Worm (Caenorhabditis elegans) whole organism, L3 larva: ENCODE data around the gene mrpl-12.

Source experiments
- R02D3.7 ChIP-seq: fragments of 150-350 bp; optimal IDR thresholded peaks from 2 replicates; lab custom pipeline; 2014; ENCODE audit warnings: missing biosample characterization, missing genetic modification characterization
- ZK546.5 ChIP-seq: sonication (generic microtip); optimal IDR thresholded peaks from 2 replicates; lab custom pipeline; 2017; ENCODE audit warnings: missing biosample characterization, missing genetic modification characterization
- aly-2 ChIP-seq: fragments of 150-350 bp; optimal IDR thresholded peaks from 2 replicates; lab custom pipeline; 2014; ENCODE audit warnings: missing biosample characterization, missing genetic modification characterization
- ama-1 ChIP-seq: fragments of 150-350 bp; optimal IDR thresholded peaks from 2 replicates; lab custom pipeline; 2018
- ceh-16 ChIP-seq: sonication (generic microtip); optimal IDR thresholded peaks from 2 replicates; lab custom pipeline; 2017; ENCODE audit warnings: missing biosample characterization, missing genetic modification characterization
- ceh-28 ChIP-seq: fragments of 150-350 bp; optimal IDR thresholded peaks from 2 replicates; lab custom pipeline; 2014; ENCODE audit warnings: missing biosample characterization, missing genetic modification reagents, missing genetic modification characterization
- ceh-82 ChIP-seq: fragments of 150-350 bp; optimal IDR thresholded peaks from 2 replicates; lab custom pipeline; 2014; ENCODE audit warnings: missing biosample characterization, missing genetic modification characterization
- ceh-9 ChIP-seq: sonication (generic microtip); optimal IDR thresholded peaks from 2 replicates; lab custom pipeline; 2018; ENCODE audit warnings: missing biosample characterization, missing genetic modification characterization
- daf-12 ChIP-seq: fragments of 150-350 bp; optimal IDR thresholded peaks from 2 replicates; lab custom pipeline; 2014; ENCODE audit warnings: missing biosample characterization, missing genetic modification reagents, missing genetic modification characterization
- egl-27 ChIP-seq: sonication (generic microtip); optimal IDR thresholded peaks from 4 replicates; lab custom pipeline; 2017; ENCODE audit warnings: missing biosample characterization, missing genetic modification reagents, missing genetic modification characterization
- egl-5 ChIP-seq: fragments of 150-350 bp; optimal IDR thresholded peaks from 2 replicates; lab custom pipeline; 2017; ENCODE audit warnings: missing biosample characterization, missing genetic modification reagents, missing genetic modification characterization, inconsistent platforms
- elt-1 ChIP-seq: fragments of 150-350 bp; optimal IDR thresholded peaks from 2 replicates; lab custom pipeline; 2014; ENCODE audit warnings: missing biosample characterization, missing genetic modification characterization
- elt-2 ChIP-seq: sonication (generic microtip); optimal IDR thresholded peaks from 2 replicates; lab custom pipeline; 2016; ENCODE audit warnings: missing genetic modification reagents, mild to moderate bottlenecking, missing genetic modification characterization, missing compliant biosample characterization
- fkh-10 ChIP-seq: sonication (generic microtip); optimal IDR thresholded peaks from 2 replicates; lab custom pipeline; 2017; ENCODE audit warnings: missing biosample characterization, missing genetic modification reagents, missing genetic modification characterization
- hmg-11 ChIP-seq: sonication (generic microtip); optimal IDR thresholded peaks from 2 replicates; lab custom pipeline; 2016; ENCODE audit warnings: missing genetic modification characterization, missing compliant biosample characterization
- jun-1 ChIP-seq: fragments of 150-350 bp; optimal IDR thresholded peaks from 2 replicates; lab custom pipeline; 2014; ENCODE audit warnings: missing biosample characterization, missing genetic modification reagents, missing genetic modification characterization
- lin-15B ChIP-seq: fragments of 150-350 bp; optimal IDR thresholded peaks from 2 replicates; lab custom pipeline; 2014; ENCODE audit warnings: missing biosample characterization, missing genetic modification characterization
- lin-39 ChIP-seq: fragments of 150-350 bp; optimal IDR thresholded peaks from 2 replicates; lab custom pipeline; 2018; ENCODE audit warnings: missing biosample characterization, missing genetic modification reagents, missing genetic modification characterization
- lsy-12 ChIP-seq: sonication (generic microtip); optimal IDR thresholded peaks from 2 replicates; lab custom pipeline; 2016; ENCODE audit warnings: mild to moderate bottlenecking, missing genetic modification characterization, missing compliant biosample characterization
- mdl-1 ChIP-seq: fragments of 150-350 bp; optimal IDR thresholded peaks from 2 replicates; lab custom pipeline; 2014; ENCODE audit warnings: missing biosample characterization, missing genetic modification characterization
- mml-1 ChIP-seq: fragments of 150-350 bp; sonication (generic microtip); optimal IDR thresholded peaks from 3 replicates; lab custom pipeline; 2014; ENCODE audit warnings: missing biosample characterization, missing genetic modification characterization
- nfya-1 ChIP-seq: sonication (generic microtip); optimal IDR thresholded peaks from 2 replicates; lab custom pipeline; 2017; ENCODE audit warnings: missing genetic modification characterization, mild to moderate bottlenecking, missing compliant biosample characterization, antibody characterized with exemption, moderate library complexity; ENCODE audit not compliant: insufficient read depth
- nhr-11 ChIP-seq: fragments of 150-350 bp; optimal IDR thresholded peaks from 2 replicates; lab custom pipeline; 2014; ENCODE audit warnings: missing biosample characterization, missing genetic modification characterization
- nhr-12 ChIP-seq: fragments of 150-350 bp; optimal IDR thresholded peaks from 2 replicates; lab custom pipeline; 2014; ENCODE audit warnings: missing biosample characterization, missing genetic modification characterization
- nhr-23 ChIP-seq: fragments of 150-350 bp; optimal IDR thresholded peaks from 2 replicates; lab custom pipeline; 2014; ENCODE audit warnings: missing biosample characterization, missing genetic modification reagents, missing genetic modification characterization
- nhr-237 ChIP-seq: fragments of 150-350 bp; optimal IDR thresholded peaks from 2 replicates; lab custom pipeline; 2014; ENCODE audit warnings: missing biosample characterization, missing genetic modification characterization
- nhr-25 ChIP-seq: sonication (generic microtip); optimal IDR thresholded peaks from 2 replicates; lab custom pipeline; 2017; ENCODE audit warnings: missing biosample characterization, missing genetic modification characterization
- nhr-28 ChIP-seq: fragments of 150-350 bp; optimal IDR thresholded peaks from 2 replicates; lab custom pipeline; 2014; ENCODE audit warnings: missing biosample characterization, missing genetic modification characterization
- nhr-43 ChIP-seq: sonication (generic microtip); optimal IDR thresholded peaks from 2 replicates; lab custom pipeline; 2016; ENCODE audit warnings: mild to moderate bottlenecking, missing genetic modification characterization, missing compliant biosample characterization; ENCODE audit not compliant: poor library complexity, severe bottlenecking
- nhr-76 ChIP-seq: fragments of 150-350 bp; sonication (generic microtip); optimal IDR thresholded peaks from 5 replicates; lab custom pipeline; 2014; ENCODE audit warnings: missing biosample characterization, missing genetic modification characterization
- nhr-77 ChIP-seq: fragments of 150-350 bp; optimal IDR thresholded peaks from 2 replicates; lab custom pipeline; 2014; ENCODE audit warnings: missing biosample characterization, missing genetic modification characterization
- pha-4 ChIP-seq: fragments of 150-350 bp; optimal IDR thresholded peaks from 2 replicates; lab custom pipeline; 2014; ENCODE audit warnings: missing biosample characterization, missing genetic modification reagents, missing genetic modification characterization
- pqm-1 ChIP-seq: fragments of 150-350 bp; optimal IDR thresholded peaks from 2 replicates; lab custom pipeline; 2017; ENCODE audit warnings: missing biosample characterization, missing genetic modification characterization, inconsistent platforms
- skn-1 ChIP-seq: fragments of 150-350 bp; optimal IDR thresholded peaks from 2 replicates; lab custom pipeline; 2014; ENCODE audit warnings: missing biosample characterization, missing genetic modification characterization
- snpc-4 ChIP-seq: fragments of 150-350 bp; optimal IDR thresholded peaks from 2 replicates; lab custom pipeline; 2014; ENCODE audit warnings: missing biosample characterization, missing genetic modification characterization
- tbx-2 ChIP-seq: sonication (generic microtip); optimal IDR thresholded peaks from 2 replicates; lab custom pipeline; 2016; ENCODE audit warnings: mild to moderate bottlenecking, missing genetic modification characterization, missing compliant biosample characterization
- unc-39 ChIP-seq: sonication (generic microtip); optimal IDR thresholded peaks from 4 replicates; lab custom pipeline; 2017; ENCODE audit warnings: missing biosample characterization, missing genetic modification characterization
- unc-62 ChIP-seq: fragments of 150-350 bp; sonication (generic microtip); optimal IDR thresholded peaks from 4 replicates; lab custom pipeline; 2014; ENCODE audit warnings: missing biosample characterization, missing genetic modification reagents, missing genetic modification characterization
- zag-1 ChIP-seq: fragments of 150-350 bp; optimal IDR thresholded peaks from 2 replicates; lab custom pipeline; 2014; ENCODE audit warnings: missing biosample characterization, missing genetic modification characterization
- ztf-11 ChIP-seq: fragments of 150-350 bp; optimal IDR thresholded peaks from 2 replicates; lab custom pipeline; 2014; ENCODE audit warnings: missing biosample characterization, missing genetic modification characterization
- ztf-4 ChIP-seq: fragments of 150-350 bp; optimal IDR thresholded peaks from 2 replicates; lab custom pipeline; 2014; ENCODE audit warnings: missing biosample characterization, missing genetic modification characterization

Gene mrpl-12

DNA sequence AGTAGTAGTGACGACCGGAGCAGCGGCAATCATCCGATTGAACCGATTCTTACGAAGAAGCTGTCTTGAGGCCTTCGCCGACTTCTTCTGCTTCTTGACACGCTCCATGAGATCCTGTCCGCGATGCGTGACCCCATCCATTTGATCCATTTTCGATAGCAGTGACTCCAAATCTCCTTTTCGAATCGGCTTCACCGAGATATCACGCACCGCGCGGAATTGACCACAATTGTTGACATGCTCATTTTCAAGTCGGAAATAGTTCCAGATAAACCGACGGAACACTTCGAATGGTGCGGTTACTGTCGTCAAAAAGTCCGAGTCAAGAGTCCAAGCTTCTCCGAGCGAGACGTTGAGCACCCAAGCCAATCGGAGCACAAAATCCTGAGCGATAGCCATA lies 3.7 kb upstream of the mrpl-12 start:
- TF ChIP-seq unc-39 (tag; lab: Kevin White, UChicago) (no peak), daf-12 (tag; lab: Kevin White, UChicago) (no peak)

- TF ChIP-seq nhr-12, result no peak
- no peak for TF ChIP-seq ceh-16 (tag; lab: Kevin White, UChicago)
- TF ChIP-seq ceh-9 (tag; lab: Kevin White, UChicago), result no peak
- TF ChIP-seq lin-39 (tag; lab: Kevin White, UChicago), result no peak
- no peak for TF ChIP-seq ztf-4 (tag; lab: Kevin White, UChicago)
- no peak for TF ChIP-seq nhr-76 (tag; lab: Kevin White, UChicago)
- no peak for TF ChIP-seq lsy-12 (tag; lab: Kevin White, UChicago)
- TF ChIP-seq elt-1 (tag; lab: Kevin White, UChicago), result no peak
- no peak for TF ChIP-seq nhr-11
- no peak for TF ChIP-seq hmg-11 (tag; lab: Kevin White, UChicago)
- no peak for TF ChIP-seq nhr-237
- no peak for TF ChIP-seq pqm-1
- TF ChIP-seq fkh-10 (GFP tag; lab: Kevin White, UChicago), result no peak
- no peak for TF ChIP-seq ZK546.5 (tag; lab: Kevin White, UChicago)
- TF ChIP-seq zag-1 (tag; lab: Kevin White, UChicago), result no peak
- no peak for TF ChIP-seq nhr-28 (tag; lab: Kevin White, UChicago)
- TF ChIP-seq ama-1, result no peak
Measured at ce11 chrIII:10704499-10704898, 3.1 kb upstream of the mrpl-12 start.

DNA sequence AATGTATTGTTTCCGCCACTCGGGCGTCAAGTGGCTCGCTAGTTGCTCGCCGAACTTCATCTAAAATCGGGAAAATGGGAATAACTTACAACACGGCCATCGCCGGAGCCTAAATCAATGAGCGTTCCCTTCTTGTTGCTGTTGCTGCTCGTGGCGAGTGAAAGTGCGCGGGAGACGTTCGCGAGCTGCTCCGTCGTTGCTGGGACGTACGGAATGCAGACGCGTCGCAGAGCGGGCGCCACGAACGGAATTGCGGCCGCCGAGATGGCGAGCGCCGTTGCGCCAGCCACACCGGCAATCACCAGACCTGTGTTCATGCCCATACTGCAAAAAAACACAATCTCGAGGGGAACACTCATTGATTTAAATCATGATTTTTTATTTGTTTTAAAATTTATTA lies 1.1 kb upstream of the mrpl-12 start:
- TF ChIP-seq nhr-77 (tag; lab: Kevin White, UChicago), result no peak
- TF ChIP-seq, all 47 proteins: peak for 0

ce11 chrIII:10706972-10707438 lies 556 bp upstream of the mrpl-12 start, which contains the start of the genes Y39A1A.21 and Y39A1A.22:
TSS of gene Y39A1A.21 (minus strand) at chrIII:10707022.
TSS of gene Y39A1A.22 (minus strand) at chrIII:10707028.
- TF ChIP-seq tbx-2, result peak; percentile 76
- peak; percentile 79 for TF ChIP-seq hmg-11 (tag; lab: Kevin White, UChicago)
- peak; percentile 55 for TF ChIP-seq jun-1 (tag; lab: Kevin White, UChicago)
- peak; percentile 44 for TF ChIP-seq lsy-12 (tag; lab: Kevin White, UChicago)
- TF ChIP-seq nhr-76 (tag; lab: Kevin White, UChicago), result no peak
- no peak for TF ChIP-seq pqm-1
- TF ChIP-seq nfya-1 (tag; lab: Kevin White, UChicago), result peak; percentile 88
- no peak for TF ChIP-seq nhr-25 (tag; lab: Kevin White, UChicago)
- peak; percentile 51 for TF ChIP-seq R02D3.7 (tag; lab: Kevin White, UChicago)
- no peak for TF ChIP-seq aly-2 (tag; lab: Kevin White, UChicago)
- peak; percentile 79 for TF ChIP-seq snpc-4 (tag; lab: Kevin White, UChicago)
- no peak for TF ChIP-seq ama-1
- TF ChIP-seq nhr-11, result no peak
- no peak for TF ChIP-seq nhr-237
- no peak for TF ChIP-seq mml-1 (tag; lab: Kevin White, UChicago)
- TF ChIP-seq fkh-10 (GFP tag; lab: Kevin White, UChicago), result peak; percentile 83
- TF ChIP-seq pha-4, result peak; percentile 81
- TF ChIP-seq lin-15B (tag; lab: Kevin White, UChicago), result peak; percentile 83
- no peak for TF ChIP-seq ZK546.5 (tag; lab: Kevin White, UChicago)
- no peak for TF ChIP-seq mdl-1 (tag; lab: Kevin White, UChicago)
- no peak for TF ChIP-seq ztf-11 (tag; lab: Kevin White, UChicago)
- TF ChIP-seq nhr-43, result peak; percentile 57
- peak; percentile 63 for TF ChIP-seq nhr-23 (tag; lab: Kevin White, UChicago)
- peak; percentile 72 for TF ChIP-seq egl-5 (tag; lab: Kevin White, UChicago)
- TF ChIP-seq zag-1 (tag; lab: Kevin White, UChicago), result no peak
- TF ChIP-seq ceh-28 (tag; lab: Kevin White, UChicago), result peak; percentile 67
- no peak for TF ChIP-seq nhr-28 (tag; lab: Kevin White, UChicago)
- peak; percentile 64 for TF ChIP-seq elt-2
- TF ChIP-seq lin-39 (tag; lab: Kevin White, UChicago), result peak; percentile 70
- no peak for TF ChIP-seq unc-39 (tag; lab: Kevin White, UChicago)
- peak; percentile 1 for TF ChIP-seq ceh-82
- peak; percentile 59 for TF ChIP-seq skn-1 (tag; lab: Kevin White, UChicago)
- no peak for TF ChIP-seq unc-62 (GFP tag; lab: Kevin White, UChicago)
- no peak for TF ChIP-seq egl-27 (tag; lab: Kevin White, UChicago)
- no peak for TF ChIP-seq ceh-9 (tag; lab: Kevin White, UChicago)
